Worm (Caenorhabditis elegans) whole organism, young adult: ENCODE results near the gene fbxb-75.

ENCODE experiments used
- B0336.3 ChIP-seq: fragments of 200-800 bp; sonication (Bioruptor generic); IDR thresholded peaks from 2 replicates; pipeline ENCODE4 v1.3.6; 2022; ENCODE audit warnings: missing genetic modification characterization, missing compliant biosample characterization
- C17E4.6 ChIP-seq: fragments of 200-800 bp; sonication (Bioruptor generic); IDR thresholded peaks from 2 replicates; pipeline ENCODE4 v1.3.6; 2022; ENCODE audit warnings: missing genetic modification reagents, missing genetic modification characterization, missing compliant biosample characterization
- D2030.7 ChIP-seq: fragments of 200-800 bp; sonication (Bioruptor generic); IDR thresholded peaks from 2 replicates; pipeline ENCODE4 v1.3.6; 2022; ENCODE audit warnings: missing genetic modification reagents, missing genetic modification characterization, missing compliant biosample characterization
- F10E7.11 ChIP-seq: sonication (generic microtip); optimal IDR thresholded peaks from 2 replicates; lab custom pipeline; 2017; ENCODE audit warnings: mild to moderate bottlenecking, missing genetic modification characterization, moderate library complexity, missing compliant biosample characterization
- F39B2.1 ChIP-seq: fragments of 200-800 bp; sonication (Bioruptor generic); IDR thresholded peaks from 2 replicates; pipeline ENCODE4 v1.3.6; 2022; ENCODE audit warnings: missing genetic modification reagents, missing genetic modification characterization, missing compliant biosample characterization
- F49E8.2 ChIP-seq: sonication (generic microtip); optimal IDR thresholded peaks from 3 replicates; lab custom pipeline; 2017; ENCODE audit warnings: missing genetic modification characterization, mild to moderate bottlenecking, missing compliant biosample characterization, antibody characterized with exemption, moderate library complexity; ENCODE audit not compliant: insufficient read depth
- F52B5.7 ChIP-seq: sonication (generic microtip); optimal IDR thresholded peaks from 2 replicates; lab custom pipeline; 2016; ENCODE audit warnings: mild to moderate bottlenecking, missing genetic modification characterization, missing compliant biosample characterization
- F57A8.1 ChIP-seq: fragments of 200-800 bp; sonication (Bioruptor generic); optimal IDR thresholded peaks from 2 replicates; lab custom pipeline; 2018; ENCODE audit warnings: mild to moderate bottlenecking, missing genetic modification characterization, moderate library complexity, missing compliant biosample characterization
- Y67H2A.10 ChIP-seq: fragments of 200-800 bp; sonication (Bioruptor generic); conservative IDR thresholded peaks from 2 replicates; pipeline ENCODE4 v1.3.6; 2022; ENCODE audit warnings: missing genetic modification reagents, missing genetic modification characterization, missing compliant biosample characterization
- Y79H2A.3 ChIP-seq: fragments of 200-800 bp; sonication (Bioruptor generic); conservative IDR thresholded peaks from 2 replicates; pipeline ENCODE4 v1.3.6; 2022; ENCODE audit warnings: missing genetic modification reagents, missing genetic modification characterization, missing compliant biosample characterization
- Y95B8A.8 ChIP-seq: fragments of 200-800 bp; sonication (Bioruptor generic); IDR thresholded peaks from 2 replicates; pipeline ENCODE4 v1.3.6; 2022; ENCODE audit warnings: missing genetic modification reagents, missing genetic modification characterization, missing compliant biosample characterization
- ZK185.1 ChIP-seq: sonication (generic microtip); optimal IDR thresholded peaks from 2 replicates; lab custom pipeline; 2016; ENCODE audit warnings: mild to moderate bottlenecking, missing genetic modification characterization, missing compliant biosample characterization; ENCODE audit not compliant: poor library complexity, severe bottlenecking
- ama-1 ChIP-seq, 3 experiments: fragments of 150-350 bp in 1 of 3; sonication (generic microtip) in 2 of 3; optimal IDR thresholded peaks; 2 replicates each; lab custom pipeline; 2014 to 2018; ENCODE audit warnings: missing biosample characterization in 2 of 3, missing genetic modification characterization in 2 of 3, missing genetic modification reagents in 2 of 3
- aptf-2 ChIP-seq: fragments of 200-800 bp; sonication (Bioruptor generic); conservative IDR thresholded peaks from 2 replicates; pipeline ENCODE4 v1.3.6; 2022; ENCODE audit warnings: missing genetic modification reagents, missing genetic modification characterization, missing compliant biosample characterization
- atf-7 ChIP-seq: sonication (generic microtip); optimal IDR thresholded peaks from 2 replicates; lab custom pipeline; 2017; ENCODE audit warnings: mild to moderate bottlenecking, missing genetic modification characterization, missing compliant biosample characterization
- attf-5 ChIP-seq: fragments of 200-800 bp; sonication (Bioruptor generic); optimal IDR thresholded peaks from 2 replicates; lab custom pipeline; 2018; ENCODE audit warnings: mild to moderate bottlenecking, missing genetic modification characterization, missing compliant biosample characterization
- cebp-1 ChIP-seq, 2 experiments: fragments of 200-800 bp in 1 of 2; sonication (Bioruptor generic) in 1 of 2; sonication (generic microtip) in 1 of 2; IDR thresholded peaks in 1 of 2; optimal IDR thresholded peaks in 1 of 2; 2 replicates each; pipeline versions ENCODE4 v1.3.6 to Lab custom; 2017 to 2022; ENCODE audit warnings: missing compliant biosample characterization in 2 of 2, missing genetic modification characterization in 2 of 2, mild to moderate bottlenecking in 1 of 2, missing genetic modification reagents in 1 of 2, moderate library complexity in 1 of 2
- ceh-58 ChIP-seq: fragments of 200-800 bp; sonication (Bioruptor generic); IDR thresholded peaks from 2 replicates; pipeline ENCODE4 v1.3.6; 2022; ENCODE audit warnings: missing genetic modification characterization, missing compliant biosample characterization
- die-1 ChIP-seq: sonication (generic microtip); optimal IDR thresholded peaks from 2 replicates; lab custom pipeline; 2016; ENCODE audit warnings: missing genotype, mild to moderate bottlenecking, missing genetic modification characterization, missing compliant biosample characterization
- dpff-1 ChIP-seq: sonication (generic microtip); optimal IDR thresholded peaks from 2 replicates; lab custom pipeline; 2017; ENCODE audit warnings: mild to moderate bottlenecking, missing genetic modification characterization, missing compliant biosample characterization
- efl-1 ChIP-seq: fragments of 150-350 bp; optimal IDR thresholded peaks from 2 replicates; lab custom pipeline; 2014; ENCODE audit warnings: missing biosample characterization, missing genetic modification reagents, missing genetic modification characterization
- egl-44 ChIP-seq: fragments of 200-800 bp; sonication (Bioruptor generic); IDR thresholded peaks from 2 replicates; pipeline ENCODE4 v1.3.6; 2022; ENCODE audit warnings: missing genetic modification reagents, missing genetic modification characterization, missing compliant biosample characterization
- egrh-3 ChIP-seq: fragments of 200-800 bp; sonication (Bioruptor generic); IDR thresholded peaks from 2 replicates; pipeline ENCODE4 v1.3.6; 2022; ENCODE audit warnings: missing genetic modification reagents, missing genetic modification characterization, missing compliant biosample characterization
- fkh-3 ChIP-seq: sonication (generic microtip); optimal IDR thresholded peaks from 2 replicates; lab custom pipeline; 2016; ENCODE audit warnings: mild to moderate bottlenecking, missing genetic modification characterization, missing compliant biosample characterization
- hmg-1.2 ChIP-seq: fragments of 200-800 bp; sonication (Bioruptor generic); IDR thresholded peaks from 2 replicates; pipeline ENCODE4 v1.3.6; 2022; ENCODE audit warnings: missing genetic modification reagents, missing genetic modification characterization, missing compliant biosample characterization
- lin-26 ChIP-seq: fragments of 200-800 bp; sonication (Bioruptor generic); IDR thresholded peaks from 2 replicates; pipeline ENCODE4 v1.3.6; 2022; ENCODE audit warnings: missing genetic modification reagents, missing genetic modification characterization, missing compliant biosample characterization
- lin-35 ChIP-seq, 3 experiments: fragments of 150-350 bp in 2 of 3; sonication (generic microtip) in 1 of 3; optimal IDR thresholded peaks; 2 replicates each; lab custom pipeline; 2014 to 2018; ENCODE audit warnings: missing biosample characterization in 3 of 3, missing genetic modification characterization in 3 of 3, missing genetic modification reagents in 3 of 3
- madf-10 ChIP-seq: sonication (generic microtip); optimal IDR thresholded peaks from 2 replicates; lab custom pipeline; 2016; ENCODE audit warnings: mild to moderate bottlenecking, missing genetic modification characterization, missing compliant biosample characterization
- madf-6 ChIP-seq: fragments of 200-800 bp; sonication (Bioruptor generic); IDR thresholded peaks from 2 replicates; pipeline ENCODE4 v1.3.6; 2022; ENCODE audit warnings: missing genetic modification reagents, missing genetic modification characterization, missing compliant biosample characterization
- madf-8 ChIP-seq: fragments of 200-800 bp; sonication (Bioruptor generic); conservative IDR thresholded peaks from 2 replicates; pipeline ENCODE4 v1.3.6; 2022; ENCODE audit warnings: missing genetic modification reagents, missing genetic modification characterization, missing compliant biosample characterization
- mcd-1 ChIP-seq: fragments of 200-800 bp; sonication (Bioruptor generic); IDR thresholded peaks from 2 replicates; pipeline ENCODE4 v1.3.6; 2022; ENCODE audit warnings: missing genetic modification reagents, missing genetic modification characterization, missing compliant biosample characterization
- nfya-1 ChIP-seq: sonication (generic microtip); optimal IDR thresholded peaks from 2 replicates; lab custom pipeline; 2017; ENCODE audit warnings: antibody characterized with exemption, missing compliant biosample characterization, missing genetic modification characterization, borderline replicate concordance; ENCODE audit not compliant: insufficient read depth
- nfyb-1 ChIP-seq: fragments of 200-800 bp; sonication (Bioruptor generic); IDR thresholded peaks from 2 replicates; pipeline ENCODE4 v1.3.6; 2022; ENCODE audit warnings: missing genetic modification reagents, missing genetic modification characterization, missing compliant biosample characterization
- nhr-27 ChIP-seq: fragments of 200-800 bp; sonication (Bioruptor generic); optimal IDR thresholded peaks from 2 replicates; lab custom pipeline; 2018; ENCODE audit warnings: mild to moderate bottlenecking, missing genetic modification characterization, moderate library complexity, missing compliant biosample characterization
- nhr-80 ChIP-seq: sonication (generic microtip); optimal IDR thresholded peaks from 2 replicates; lab custom pipeline; 2016; ENCODE audit warnings: missing genetic modification characterization, missing compliant biosample characterization
- pbrm-1 ChIP-seq: fragments of 200-800 bp; sonication (Bioruptor generic); IDR thresholded peaks from 2 replicates; pipeline ENCODE4 v1.3.6; 2022; ENCODE audit warnings: missing genetic modification reagents, missing genetic modification characterization, missing compliant biosample characterization
- rec-8 ChIP-seq, 2 experiments: sonication (generic microtip); optimal IDR thresholded peaks; 2 replicates each; lab custom pipeline; 2016; ENCODE audit warnings: mild to moderate bottlenecking in 2 of 2, missing genetic modification characterization in 2 of 2, missing genetic modification reagents in 2 of 2, missing genotype in 2 of 2, missing biosample characterization in 1 of 2, missing compliant biosample characterization in 1 of 2, moderate library complexity in 1 of 2
- repo-1 ChIP-seq: sonication (generic microtip); optimal IDR thresholded peaks from 2 replicates; lab custom pipeline; 2017; ENCODE audit warnings: mild to moderate bottlenecking, missing genetic modification characterization, missing compliant biosample characterization
- snpc-4 ChIP-seq, 5 experiments: fragments of 150-350 bp in 1 of 5; sonication (generic microtip) in 4 of 5; optimal IDR thresholded peaks; 2 replicates each; lab custom pipeline; 2014 to 2018; ENCODE audit warnings: missing genetic modification characterization in 5 of 5, missing biosample characterization in 3 of 5, antibody characterized with exemption in 2 of 5, mild to moderate bottlenecking in 2 of 5, missing compliant biosample characterization in 2 of 5, missing genotype in 2 of 5, moderate library complexity in 2 of 5, missing genetic modification reagents in 1 of 5
- tbp1 ChIP-seq: fragments of 200-800 bp; sonication (Bioruptor generic); optimal IDR thresholded peaks from 2 replicates; lab custom pipeline; 2018; ENCODE audit warnings: mild to moderate bottlenecking, missing genetic modification characterization, missing compliant biosample characterization
- xnd-1 ChIP-seq: sonication (generic microtip); optimal IDR thresholded peaks from 2 replicates; lab custom pipeline; 2016; ENCODE audit warnings: missing genotype, missing genetic modification reagents, missing genetic modification characterization, missing compliant biosample characterization
- ztf-22 ChIP-seq: fragments of 200-800 bp; sonication (Bioruptor generic); optimal IDR thresholded peaks from 2 replicates; lab custom pipeline; 2018; ENCODE audit warnings: mild to moderate bottlenecking, missing genetic modification characterization, moderate library complexity, missing compliant biosample characterization
- ztf-3 ChIP-seq: fragments of 200-800 bp; sonication (Bioruptor generic); optimal IDR thresholded peaks from 2 replicates; lab custom pipeline; 2018; ENCODE audit warnings: mild to moderate bottlenecking, missing genetic modification characterization, missing compliant biosample characterization

fbxb-75 gene

ce11 chrIV:4451576-4451975 is 10.6 kb upstream of the fbxb-75 start, which contains the start of gene R08C7.1:
R08C7.1 (plus strand) TSS chrIV:4451876.
- TF ChIP-seq hmg-1.2 (GFP tag; lab: Robert Waterston, UW) (peak; percentile 50; the same call in 1 of the 2 replicates), nfya-1 (tag; lab: Kevin White, UChicago) (no peak), ztf-22 (GFP tag; lab: Kevin White, UChicago) (no peak)

- TF ChIP-seq snpc-4 (GFP tag; optimal IDR thresholded peaks at IDR 0.05; lab: Kevin White, UChicago): no peak
- TF ChIP-seq snpc-4 (tag; optimal IDR thresholded peaks at IDR 0.05; lab: Kevin White, UChicago): peak in 2 of 4 experiments; percentile 22 to 47
- peak; percentile 52 for TF ChIP-seq F52B5.7 (tag; lab: Kevin White, UChicago)
- no peak for TF ChIP-seq egrh-3 (GFP tag; lab: Robert Waterston, UW)
- no peak for TF ChIP-seq Y67H2A.10 (GFP tag; lab: Robert Waterston, UW)
- peak; percentile 40; the same call in 1 of the 2 replicates for TF ChIP-seq Y79H2A.3 (GFP tag; lab: Robert Waterston, UW)
- TF ChIP-seq C17E4.6 (GFP tag; lab: Robert Waterston, UW): 0 out of 2 replicates have a peak, but pooled peaks have one; percentile 16
- TF ChIP-seq nhr-27 (tag; lab: Kevin White, UChicago): no peak
- no peak for TF ChIP-seq cebp-1 (GFP tag; IDR thresholded peaks at IDR 0.05; lab: Robert Waterston, UW)
- peak; percentile 56 for TF ChIP-seq cebp-1 (tag; optimal IDR thresholded peaks at IDR 0.05; lab: Kevin White, UChicago)
- TF ChIP-seq mcd-1 (GFP tag; lab: Robert Waterston, UW): peak; percentile 38; the same call in 1 of the 2 replicates
- peak; percentile 82 for TF ChIP-seq nfyb-1 (GFP tag; lab: Robert Waterston, UW)
- TF ChIP-seq fkh-3 (tag; lab: Kevin White, UChicago): peak; percentile 6
- peak; percentile 7 for TF ChIP-seq dpff-1 (tag; lab: Kevin White, UChicago)
- TF ChIP-seq F10E7.11: peak; percentile 51
- peak; percentile 41 for TF ChIP-seq F49E8.2
- peak; percentile 80 for TF ChIP-seq nhr-80 (tag; lab: Kevin White, UChicago)
- TF ChIP-seq hmg-1.2 (GFP tag; lab: Robert Waterston, UW): peak; percentile 33; the same call in 1 of the 2 replicates
- TF ChIP-seq ZK185.1: peak; percentile 72
- peak; percentile 43 for TF ChIP-seq tbp1
- TF ChIP-seq die-1 (tag; lab: Kevin White, UChicago): peak; percentile 18
- TF ChIP-seq Y95B8A.8 (GFP tag; lab: Robert Waterston, UW): peak; percentile 70; the same call in 1 of the 2 replicates
- TF ChIP-seq rec-8 (tag; optimal IDR thresholded peaks at IDR 0.05; lab: Kevin White, UChicago): peak; percentile 19 to 23
- TF ChIP-seq F39B2.1: no peak
- 0 out of 2 replicates have a peak, but pooled peaks have one; percentile 40 for TF ChIP-seq pbrm-1 (GFP tag; lab: Robert Waterston, UW)
- TF ChIP-seq ceh-58 (GFP tag; lab: Robert Waterston, UW): 0 out of 2 replicates have a peak, but pooled peaks have one; percentile 41
- no peak for TF ChIP-seq aptf-2 (GFP tag; lab: Robert Waterston, UW)
- TF ChIP-seq egl-44: 0 out of 2 replicates have a peak, but pooled peaks have one; percentile 24
- TF ChIP-seq efl-1 (GFP tag; lab: Kevin White, UChicago): no peak
- peak; percentile 72 for TF ChIP-seq B0336.3
- peak; percentile 64 for TF ChIP-seq madf-10 (tag; lab: Kevin White, UChicago)
- peak; percentile 75 for TF ChIP-seq repo-1
- TF ChIP-seq lin-35 (GFP tag; optimal IDR thresholded peaks at IDR 0.05; lab: Kevin White, UChicago): peak in 1 of 3 experiments; percentile 50
- peak; percentile 2 for TF ChIP-seq xnd-1
- peak; percentile 46; the same call in 1 of the 2 replicates for TF ChIP-seq madf-6
- no peak for TF ChIP-seq F57A8.1 (GFP tag; lab: Kevin White, UChicago)
- peak; percentile 49 for TF ChIP-seq ama-1 (optimal IDR thresholded peaks at IDR 0.05; lab: Kevin White, UChicago)
- TF ChIP-seq ama-1 (GFP tag; optimal IDR thresholded peaks at IDR 0.05; lab: Kevin White, UChicago): no peak
- TF ChIP-seq D2030.7 (GFP tag; lab: Robert Waterston, UW): peak; percentile 35; the same call in 1 of the 2 replicates
- peak; percentile 42 for TF ChIP-seq attf-5 (GFP tag; lab: Kevin White, UChicago)
- TF ChIP-seq atf-7 (tag; lab: Kevin White, UChicago): peak; percentile 49
- no peak for TF ChIP-seq madf-8 (GFP tag; lab: Robert Waterston, UW)
- TF ChIP-seq lin-26 (GFP tag; lab: Robert Waterston, UW): peak; percentile 58; the same call in 1 of the 2 replicates
- TF ChIP-seq ztf-3 (GFP tag; lab: Kevin White, UChicago): no peak
Observed at ce11 chrIV:4449843-4450242, 8.9 kb upstream of the fbxb-75 start.
